Worm (Caenorhabditis elegans): Measurements from ENCODE around the gene pqn-32.

The pqn-32 gene

DNA sequence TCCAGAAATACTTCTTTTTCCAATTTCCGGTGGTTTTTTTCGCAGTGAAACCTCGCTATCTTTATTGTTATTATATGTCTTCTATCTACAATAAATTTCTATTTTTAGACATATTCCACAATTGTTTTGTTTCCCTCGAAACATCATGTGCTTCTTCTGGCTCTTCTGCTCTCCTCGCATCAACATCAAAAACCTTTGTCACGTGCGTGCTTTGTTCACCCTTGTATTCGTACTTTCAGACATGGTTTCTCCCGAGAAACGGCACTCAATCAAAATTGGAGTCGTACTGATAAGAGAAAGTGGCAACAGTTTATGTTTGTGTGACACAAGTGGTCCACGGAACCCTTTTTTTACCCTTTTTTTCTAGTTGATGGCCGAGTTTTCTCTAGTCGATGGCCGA lies 30.1 kb upstream of the pqn-32 start (continued):
- TF ChIP-seq unc-62 (GFP tag; optimal IDR thresholded peaks at IDR 0.05 in 1 of 2): peak in 1 of 2 experiments; percentile 92
- TF ChIP-seq unc-62 (tag; optimal IDR thresholded peaks at IDR 0.05): no peak
- TF ChIP-seq nhr-28 (tag; optimal IDR thresholded peaks at IDR 0.05): peak; percentile 91
- peak in 1 of 2 experiments; percentile 67 for TF ChIP-seq mdl-1 (tag; optimal IDR thresholded peaks at IDR 0.05)
- TF ChIP-seq lim-7 (GFP tag; IDR thresholded peaks at IDR 0.05): no peak
- TF ChIP-seq zip-11 (GFP tag; IDR thresholded peaks at IDR 0.05): no peak
- no peak for TF ChIP-seq rbr-2 (tag; optimal IDR thresholded peaks at IDR 0.05)
- TF ChIP-seq Y75B8A.6 (GFP tag; IDR thresholded peaks at IDR 0.05): no peak
- TF ChIP-seq tra-1 (GFP tag; IDR thresholded peaks at IDR 0.05): peak; percentile 78
- no peak for TF ChIP-seq spr-3 (GFP tag; optimal IDR thresholded peaks at IDR 0.05)
- TF ChIP-seq F44E2.7 (GFP tag; IDR thresholded peaks at IDR 0.05): no peak
- no peak for TF ChIP-seq aha-1 (tag)
- no peak for TF ChIP-seq T20F7.1 (GFP tag; optimal IDR thresholded peaks at IDR 0.05)
- peak; percentile 45; the same call in 1 of the 2 replicates for TF ChIP-seq mxl-2 (GFP tag; conservative IDR thresholded peaks at IDR 0.05)
- TF ChIP-seq madf-5 (GFP tag; IDR thresholded peaks at IDR 0.05): no peak
- TF ChIP-seq daf-12 (tag; optimal IDR thresholded peaks at IDR 0.05): no peak
- no peak for TF ChIP-seq ceh-44 (GFP tag; IDR thresholded peaks at IDR 0.05)
- peak; percentile 87 for TF ChIP-seq nhr-48 (tag; optimal IDR thresholded peaks at IDR 0.05)
- TF ChIP-seq R02D3.7 (tag; optimal IDR thresholded peaks at IDR 0.05): no peak
- no peak for TF ChIP-seq ztf-11 (tag; optimal IDR thresholded peaks at IDR 0.05)
- no peak for TF ChIP-seq fos-1 (tag; optimal IDR thresholded peaks at IDR 0.05)
- TF ChIP-seq dmd-9 (GFP tag; IDR thresholded peaks at IDR 0.05): no peak
- TF ChIP-seq ceh-20 (GFP tag; IDR thresholded peaks at IDR 0.05): peak; percentile 71
- peak; percentile 11 for TF ChIP-seq nhr-10 (tag; optimal IDR thresholded peaks at IDR 0.05)
- TF ChIP-seq nhr-11 (tag; optimal IDR thresholded peaks at IDR 0.05): no peak
- TF ChIP-seq hlh-11 (tag; optimal IDR thresholded peaks at IDR 0.05): peak; percentile 90
- TF ChIP-seq daf-8 (GFP tag; IDR thresholded peaks at IDR 0.05): no peak
- TF ChIP-seq daf-16 (GFP tag; optimal IDR thresholded peaks at IDR 0.05): peak in 1 of 2 experiments; percentile 84
- peak; percentile 99 for TF ChIP-seq daf-16 (tag; optimal IDR thresholded peaks at IDR 0.05)
- TF ChIP-seq lin-29 (GFP tag; IDR thresholded peaks at IDR 0.05): no peak
- TF ChIP-seq snpc-1.2 (GFP tag; IDR thresholded peaks at IDR 0.05): no peak
- no peak for TF ChIP-seq set-16 (GFP tag; IDR thresholded peaks at IDR 0.05)

DNA sequence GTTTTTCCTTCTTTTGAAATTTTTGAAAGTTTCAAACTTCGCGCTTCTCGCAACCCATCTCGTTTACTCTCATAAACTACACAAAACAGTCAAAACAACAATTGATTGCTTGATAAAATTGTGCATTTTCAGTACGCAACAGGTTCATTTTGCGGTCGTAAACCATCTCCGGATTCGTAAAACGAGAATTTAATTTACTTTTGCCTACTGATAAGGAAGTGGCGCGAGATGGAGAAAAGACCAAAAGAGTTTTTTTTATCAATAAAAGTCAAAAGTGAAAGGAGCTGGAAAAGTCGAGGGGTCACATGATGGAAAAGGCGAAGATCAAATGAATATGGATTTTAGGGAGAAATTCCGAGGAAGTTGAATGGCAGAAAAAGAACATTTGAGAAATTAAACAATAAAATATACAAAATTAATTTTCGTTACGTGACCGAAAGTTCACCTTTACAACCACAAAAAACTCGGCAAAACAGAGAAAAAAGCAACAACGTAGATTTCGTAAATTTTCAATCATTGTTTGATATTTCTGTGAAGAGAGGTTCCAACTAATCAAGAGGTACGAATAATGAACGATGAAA lies 28.9 kb upstream of the pqn-32 start, which contains the start of gene F42G4.6:
Gene F42G4.6, plus strand, starts transcription at position 531 of the 581 bp plus-strand sequence.
- TF ChIP-seq mes-2 (tag; optimal IDR thresholded peaks at IDR 0.05; ENCODE audit: poor library complexity, severe bottlenecking) (no peak), nhr-77 (tag; optimal IDR thresholded peaks at IDR 0.05) (peak; percentile 36), nhr-102 (tag; optimal IDR thresholded peaks at IDR 0.05) (peak; percentile 2), php-3 (GFP tag; IDR thresholded peaks at IDR 0.05) (peak; percentile 97), daf-16 (GFP tag; optimal IDR thresholded peaks at IDR 0.05) (no peak), daf-16 (tag; optimal IDR thresholded peaks at IDR 0.05) (peak; percentile 90), dve-1 (tag; optimal IDR thresholded peaks at IDR 0.05; ENCODE audit: insufficient read depth) (peak; percentile 88), ceh-20 (GFP tag; IDR thresholded peaks at IDR 0.05) (0 out of 2 replicates have a peak, but pooled peaks have one; percentile 20), nhr-28 (tag; optimal IDR thresholded peaks at IDR 0.05) (peak; percentile 71), ceh-62 (tag; optimal IDR thresholded peaks at IDR 0.05) (no peak), hlh-11 (tag; optimal IDR thresholded peaks at IDR 0.05) (peak; percentile 78), tra-1 (GFP tag; IDR thresholded peaks at IDR 0.05) (peak; percentile 75), dmd-6 (GFP tag; IDR thresholded peaks at IDR 0.05) (peak; percentile 84), zfp-3 (GFP tag; conservative IDR thresholded peaks at IDR 0.05) (no peak), nhr-48 (tag; optimal IDR thresholded peaks at IDR 0.05) (peak; percentile 77), lin-39 (tag; optimal IDR thresholded peaks at IDR 0.05) (no peak), hlh-30 (tag; optimal IDR thresholded peaks at IDR 0.05; ENCODE audit: insufficient read depth) (peak; percentile 33), pqm-1 (tag; optimal IDR thresholded peaks at IDR 0.05) (peak; percentile 79), lin-13 (GFP tag; optimal IDR thresholded peaks at IDR 0.05) (peak; percentile 27)
